Fruit fly (Drosophila melanogaster): ENCODE measurements around the gene Set1.

The Set1 gene

DNA sequence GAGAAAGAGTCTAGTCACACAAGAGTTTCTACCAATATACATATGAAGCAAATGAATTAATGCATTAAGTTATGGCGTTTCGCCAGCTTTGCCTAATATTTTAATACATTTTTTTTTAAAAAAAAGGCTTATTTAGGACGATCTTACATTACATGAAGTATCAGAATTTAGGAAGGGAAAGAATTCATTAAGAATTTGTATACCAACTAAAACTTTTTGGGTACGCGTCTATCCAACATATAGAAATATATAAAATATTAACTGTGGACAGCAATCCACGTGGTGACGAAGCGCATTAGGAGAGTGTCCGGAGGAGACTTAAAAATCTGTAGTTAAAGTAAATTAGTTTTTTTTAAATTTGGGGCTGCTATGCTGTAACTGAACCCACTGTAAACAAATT is at the start of gene Set1:
Gene Set1 (plus strand): TSS at position 301 of the 400 bp plus-strand sequence.
- TF ChIP-seq pan (optimal IDR thresholded peaks at IDR 0.05) (no peak), Dll (optimal IDR thresholded peaks at IDR 0.05) (no peak), CG8478 (optimal IDR thresholded peaks at IDR 0.05) (no peak), EcR (GFP tag; optimal IDR thresholded peaks at IDR 0.05) (no peak), psq (optimal IDR thresholded peaks at IDR 0.05) (no peak)

DNA sequence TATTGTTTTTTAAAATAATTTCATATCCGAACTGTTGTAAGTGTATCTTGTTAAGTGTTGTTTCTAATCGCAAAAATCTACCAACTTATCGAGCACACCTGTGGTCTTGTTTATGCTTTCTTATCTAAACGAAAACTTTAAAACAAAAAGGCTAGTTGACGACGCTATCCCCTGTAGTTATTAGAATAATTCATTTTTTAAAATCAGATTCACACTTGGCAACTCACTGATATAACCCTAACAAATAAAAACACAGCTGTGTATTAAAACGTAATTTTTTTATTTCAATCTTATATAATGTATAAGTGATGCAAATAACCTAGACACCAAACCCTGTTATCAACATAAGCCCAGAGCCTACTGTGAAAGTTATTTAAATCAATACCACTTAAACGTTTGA is 374 bp downstream of the Set1 start:
- TF ChIP-seq EcR (GFP tag; optimal IDR thresholded peaks at IDR 0.05) = no peak
- TF ChIP-seq psq (optimal IDR thresholded peaks at IDR 0.05) = no peak
- no peak for TF ChIP-seq usp (GFP tag; optimal IDR thresholded peaks at IDR 0.05)

DNA sequence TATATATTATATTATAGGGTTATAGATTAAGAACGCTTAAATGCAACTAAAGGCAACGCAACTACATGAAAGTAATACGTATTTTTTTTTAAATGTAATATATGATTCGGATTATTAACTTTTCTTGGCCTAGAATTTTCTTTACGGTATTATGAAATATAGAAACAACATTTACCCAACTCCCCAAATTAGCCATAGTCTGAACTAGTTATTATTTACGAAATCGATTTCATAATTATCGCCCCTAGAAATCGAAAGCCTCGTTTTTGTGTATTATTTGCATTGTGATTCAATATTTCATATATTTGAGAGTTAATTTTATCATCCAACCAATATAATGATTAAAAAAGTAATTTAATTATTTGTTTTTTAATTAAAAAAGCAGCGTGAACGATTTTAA is 1.3 kb downstream of the Set1 start:
- TF ChIP-seq usp (GFP tag; optimal IDR thresholded peaks at IDR 0.05) (no peak), pan (optimal IDR thresholded peaks at IDR 0.05) (no peak), CG8478 (optimal IDR thresholded peaks at IDR 0.05) (no peak), EcR (GFP tag; optimal IDR thresholded peaks at IDR 0.05) (no peak), psq (optimal IDR thresholded peaks at IDR 0.05) (no peak), Dll (optimal IDR thresholded peaks at IDR 0.05) (no peak)

dm6 chr3L:25115899-25116298 is 8.5 kb downstream of the Set1 start, which contains the start of gene MED21:
TSS of gene MED21 (minus strand) at chr3L:25115946.
- no peak for TF ChIP-seq usp (GFP tag; optimal IDR thresholded peaks at IDR 0.05)
- TF ChIP-seq psq (optimal IDR thresholded peaks at IDR 0.05) = no peak
- TF ChIP-seq EcR (GFP tag; optimal IDR thresholded peaks at IDR 0.05) = no peak
- no peak for TF ChIP-seq pan (optimal IDR thresholded peaks at IDR 0.05)
- no peak for TF ChIP-seq Dll (optimal IDR thresholded peaks at IDR 0.05)
- no peak for TF ChIP-seq CG8478 (optimal IDR thresholded peaks at IDR 0.05)

DNA sequence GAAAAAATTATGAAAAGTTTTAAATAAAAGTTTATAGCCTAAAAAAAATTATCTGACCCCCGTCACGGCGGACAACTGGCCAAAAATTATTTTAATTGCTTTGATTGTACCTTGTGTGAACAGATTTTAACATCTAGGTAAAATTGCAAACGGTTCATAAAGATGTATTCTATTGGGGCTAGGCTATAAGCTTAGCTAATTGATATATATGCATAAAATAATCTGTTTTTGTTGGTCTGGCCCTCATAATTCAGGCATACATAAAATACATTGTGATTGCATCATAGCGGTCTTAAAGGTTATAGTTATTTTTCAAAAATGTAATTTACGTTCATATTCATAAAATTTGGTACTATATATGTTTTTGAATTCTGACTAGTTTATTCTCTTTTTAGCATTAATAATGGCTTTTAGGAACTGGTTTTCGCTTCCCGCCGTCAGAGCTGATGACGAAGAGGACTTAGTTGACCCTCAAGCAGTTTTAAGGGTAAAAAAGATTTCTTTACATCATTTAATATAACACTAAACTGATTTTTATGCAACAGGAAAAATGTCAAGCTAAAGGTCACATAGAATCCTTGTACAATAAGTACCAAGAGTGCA is 13.2 kb downstream of the Set1 start, which contains the start of gene UQCR-11:
Gene UQCR-11 (plus strand): TSS at position 211 of the 603 bp plus-strand sequence.
- TF ChIP-seq EcR (GFP tag; optimal IDR thresholded peaks at IDR 0.05) = no peak
- no peak for TF ChIP-seq Dll (optimal IDR thresholded peaks at IDR 0.05)
- TF ChIP-seq pan (optimal IDR thresholded peaks at IDR 0.05) = no peak
- no peak for TF ChIP-seq usp (GFP tag; optimal IDR thresholded peaks at IDR 0.05)
- no peak for TF ChIP-seq psq (optimal IDR thresholded peaks at IDR 0.05)
- TF ChIP-seq CG8478 (optimal IDR thresholded peaks at IDR 0.05) = no peak

- TF ChIP-seq EcR (GFP tag; optimal IDR thresholded peaks at IDR 0.05) (no peak), CG8478 (optimal IDR thresholded peaks at IDR 0.05) (no peak), pan (optimal IDR thresholded peaks at IDR 0.05) (no peak), Dll (optimal IDR thresholded peaks at IDR 0.05) (no peak), psq (optimal IDR thresholded peaks at IDR 0.05) (no peak), usp (GFP tag; optimal IDR thresholded peaks at IDR 0.05) (no peak)
Measured at dm6 chr3L:25121183-25121860, 13.9 kb downstream of the Set1 start.

DNA sequence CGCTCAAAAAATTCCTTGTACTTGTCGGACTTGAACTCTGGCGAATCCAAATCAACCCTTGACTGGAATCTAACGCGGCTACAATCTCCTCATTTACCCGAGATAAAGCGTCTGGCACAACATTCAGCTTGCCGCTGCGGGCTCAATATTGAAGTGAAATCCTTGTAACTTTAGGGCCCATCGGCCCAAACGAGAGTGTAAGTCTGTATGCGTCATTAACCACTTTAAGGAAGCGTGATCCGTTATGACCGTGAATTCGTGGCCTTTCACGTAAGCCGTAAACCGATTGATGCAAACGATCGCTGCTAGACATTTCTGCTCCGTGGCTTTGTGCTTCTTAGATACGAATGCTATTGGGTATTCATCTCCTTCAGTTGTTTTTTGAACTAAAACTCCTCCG is 42.8 kb downstream of the Set1 start:
- TF ChIP-seq EcR (GFP tag; optimal IDR thresholded peaks at IDR 0.05) = no peak
- TF ChIP-seq usp (GFP tag; optimal IDR thresholded peaks at IDR 0.05) = no peak
- TF ChIP-seq CG8478 (optimal IDR thresholded peaks at IDR 0.05) = no peak
- no peak for TF ChIP-seq Dll (optimal IDR thresholded peaks at IDR 0.05)
- TF ChIP-seq psq (optimal IDR thresholded peaks at IDR 0.05) = no peak
- no peak for TF ChIP-seq pan (optimal IDR thresholded peaks at IDR 0.05)

Data from whole organism.